Worm (Caenorhabditis elegans): ENCODE results near the gene ftt-2.
A peak's percentile ranks its signal among the peaks of the same experiment; 100 is the strongest.

Gene ftt-2

ce11 chrX:11641562-11641961 is 36.3 kb upstream of the ftt-2 start:
- TF ChIP-seq lin-14 (GFP tag; optimal IDR thresholded peaks at IDR 0.05) = no peak
- no peak for TF ChIP-seq efl-1 (optimal IDR thresholded peaks at IDR 0.05)
- TF ChIP-seq efl-1 (GFP tag; optimal IDR thresholded peaks at IDR 0.05 in 1 of 2) = peak in 1 of 2 experiments; percentile 66

- no peak for TF ChIP-seq xbp-1 (tag; optimal IDR thresholded peaks at IDR 0.05)
- TF ChIP-seq ztf-4 (tag; optimal IDR thresholded peaks at IDR 0.05) = no peak
- peak; percentile 36 for TF ChIP-seq mep-1 (tag; optimal IDR thresholded peaks at IDR 0.05)
- TF ChIP-seq blmp-1 (tag; optimal IDR thresholded peaks at IDR 0.05) = no peak
- TF ChIP-seq ceh-90 (tag; optimal IDR thresholded peaks at IDR 0.05) = no peak
- TF ChIP-seq tbx-2 (tag; optimal IDR thresholded peaks at IDR 0.05) = no peak
- no peak for TF ChIP-seq sptf-1 (tag; optimal IDR thresholded peaks at IDR 0.05)
- no peak for TF ChIP-seq mab-9 (GFP tag; IDR thresholded peaks at IDR 0.05)
- TF ChIP-seq dpl-1 (GFP tag; optimal IDR thresholded peaks at IDR 0.05) = no peak
- no peak for TF ChIP-seq unc-98 (GFP tag; IDR thresholded peaks at IDR 0.05)
- TF ChIP-seq egl-13 (tag; optimal IDR thresholded peaks at IDR 0.05) = no peak
- TF ChIP-seq pqm-1 (tag; optimal IDR thresholded peaks at IDR 0.05) = no peak
- no peak for TF ChIP-seq pax-3 (tag; optimal IDR thresholded peaks at IDR 0.05)
- TF ChIP-seq ets-5 (GFP tag; IDR thresholded peaks at IDR 0.05) = no peak
- no peak for TF ChIP-seq ceh-88 (GFP tag; IDR thresholded peaks at IDR 0.05)
- peak; percentile 13 for TF ChIP-seq dsc-1 (tag; optimal IDR thresholded peaks at IDR 0.05)
- peak; percentile 68 for TF ChIP-seq fkh-10 (GFP tag; optimal IDR thresholded peaks at IDR 0.05)
- TF ChIP-seq rnt-1 (tag; optimal IDR thresholded peaks at IDR 0.05) = peak; percentile 18
- no peak for TF ChIP-seq nhr-84 (tag; optimal IDR thresholded peaks at IDR 0.05)
- TF ChIP-seq nhr-71 (tag; optimal IDR thresholded peaks at IDR 0.05) = peak; percentile 50
- no peak for TF ChIP-seq unc-62 (GFP tag; optimal IDR thresholded peaks at IDR 0.05)
- no peak for TF ChIP-seq nhr-90 (tag; optimal IDR thresholded peaks at IDR 0.05; ENCODE audit: poor library complexity)
- peak; percentile 15 for TF ChIP-seq snu-23 (GFP tag; optimal IDR thresholded peaks at IDR 0.05)
- no peak for TF ChIP-seq lin-15B (tag; optimal IDR thresholded peaks at IDR 0.05)
- TF ChIP-seq zip-4 (GFP tag; optimal IDR thresholded peaks at IDR 0.05) = no peak
- no peak for TF ChIP-seq unc-86 (tag; optimal IDR thresholded peaks at IDR 0.05)
- TF ChIP-seq nhr-47 (tag; optimal IDR thresholded peaks at IDR 0.05) = no peak
- TF ChIP-seq fkh-8 (tag; optimal IDR thresholded peaks at IDR 0.05) = peak; percentile 11
- peak in 1 of 3 experiments; percentile 13 for TF ChIP-seq ceh-82 (tag; optimal IDR thresholded peaks at IDR 0.05)
- no peak for TF ChIP-seq swsn-7 (tag; optimal IDR thresholded peaks at IDR 0.05)
- TF ChIP-seq aha-1 (tag; optimal IDR thresholded peaks at IDR 0.05) = no peak
- TF ChIP-seq lsy-2 (tag; optimal IDR thresholded peaks at IDR 0.05) = peak in 1 of 2 experiments; percentile 32
- TF ChIP-seq nhr-237 (tag; optimal IDR thresholded peaks at IDR 0.05) = no peak
- TF ChIP-seq fkh-4 (tag; optimal IDR thresholded peaks at IDR 0.05; ENCODE audit: borderline replicate concordance) = no peak
- no peak for TF ChIP-seq isw-1 (GFP tag; IDR thresholded peaks at IDR 0.05)
- peak; percentile 81 for TF ChIP-seq lin-14 (GFP tag; optimal IDR thresholded peaks at IDR 0.05)
- no peak for TF ChIP-seq efl-3 (GFP tag; optimal IDR thresholded peaks at IDR 0.05)
Measured at ce11 chrX:11640463-11640995, 35.3 kb upstream of the ftt-2 start.

- TF ChIP-seq unc-62 (GFP tag; optimal IDR thresholded peaks at IDR 0.05) (no peak), aly-2 (tag; optimal IDR thresholded peaks at IDR 0.05) (no peak), nhr-77 (tag; optimal IDR thresholded peaks at IDR 0.05) (no peak), elt-2 (tag; optimal IDR thresholded peaks at IDR 0.05) (no peak), C34B4.2 (tag; optimal IDR thresholded peaks at IDR 0.05) (no peak), ces-1 (GFP tag; optimal IDR thresholded peaks at IDR 0.05) (no peak), nhr-47 (tag; optimal IDR thresholded peaks at IDR 0.05) (peak; percentile 13), ets-5 (GFP tag; IDR thresholded peaks at IDR 0.05) (no peak), tbx-2 (tag; optimal IDR thresholded peaks at IDR 0.05) (peak; percentile 23), lin-14 (GFP tag; optimal IDR thresholded peaks at IDR 0.05) (peak; percentile 65), fkh-4 (tag; optimal IDR thresholded peaks at IDR 0.05; ENCODE audit: borderline replicate concordance) (no peak), nhr-28 (tag; optimal IDR thresholded peaks at IDR 0.05) (no peak), nhr-76 (tag; optimal IDR thresholded peaks at IDR 0.05) (no peak)
Measured at ce11 chrX:11638987-11639386, 33.8 kb upstream of the ftt-2 start.
